Worm (Caenorhabditis elegans): ENCODE results near the gene irld-1.

Gene irld-1

DNA sequence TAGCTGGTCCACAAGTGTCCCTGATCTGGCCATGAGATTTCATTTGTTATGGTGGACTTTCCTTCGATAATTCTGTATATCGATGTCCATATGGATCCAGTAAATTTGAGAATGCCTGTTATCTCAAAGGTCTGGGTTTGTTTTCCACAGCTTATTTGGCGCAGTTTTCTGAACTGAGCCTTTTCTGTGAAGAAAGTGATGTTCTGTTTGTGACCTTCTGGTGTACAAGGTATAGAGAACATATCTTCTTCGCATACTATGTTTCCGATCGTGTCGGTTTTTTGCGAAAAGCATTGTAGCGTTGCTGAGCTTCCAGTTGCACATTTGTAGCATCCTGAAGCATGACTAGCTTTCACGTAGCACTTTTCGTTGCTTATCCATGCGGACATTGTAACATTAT lies 33.7 kb upstream of the irld-1 start:
- peak in 1 of 2 experiments; percentile 97 for TF ChIP-seq unc-62 (GFP tag; optimal IDR thresholded peaks at IDR 0.05 in 1 of 2)
- TF ChIP-seq unc-62 (tag; optimal IDR thresholded peaks at IDR 0.05) = no peak
- TF ChIP-seq mxl-3 (GFP tag; optimal IDR thresholded peaks at IDR 0.05) = no peak

DNA sequence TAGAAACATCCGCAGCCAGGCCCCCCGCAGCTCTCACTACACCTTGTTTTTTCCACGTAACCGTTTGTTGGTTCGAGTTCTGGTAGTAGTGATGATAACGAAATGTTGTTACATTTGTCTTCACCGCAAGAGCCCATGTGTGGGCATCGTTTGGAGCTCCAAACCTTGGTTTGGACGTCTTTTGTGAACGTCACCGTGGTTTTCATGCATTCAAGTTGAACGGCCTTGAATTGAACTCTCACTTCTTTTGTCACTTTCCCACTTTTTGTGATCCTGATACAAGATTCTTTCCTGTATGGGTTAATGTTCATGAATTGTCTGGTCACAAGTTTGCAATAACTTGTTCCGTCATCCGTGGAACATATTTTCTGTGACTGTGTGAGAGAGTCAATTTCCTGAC lies 32.8 kb upstream of the irld-1 start:
- peak; percentile 90 for TF ChIP-seq aha-1 (tag)
- 0 out of 2 replicates have a peak, but pooled peaks have one; percentile 43 for TF ChIP-seq lim-7 (GFP tag; IDR thresholded peaks at IDR 0.05)
- TF ChIP-seq nhr-77 (tag; optimal IDR thresholded peaks at IDR 0.05) = no peak
- TF ChIP-seq Y105C5A.15 (GFP tag; IDR thresholded peaks at IDR 0.05) = no peak

ce11 chrV:4304240-4304639 lies 32.3 kb upstream of the irld-1 start:
- no peak for TF ChIP-seq snpc-1.2 (GFP tag; IDR thresholded peaks at IDR 0.05)
- TF ChIP-seq jun-1 (tag; optimal IDR thresholded peaks at IDR 0.05) = no peak
- TF ChIP-seq T20F7.1 (GFP tag; optimal IDR thresholded peaks at IDR 0.05) = no peak
- TF ChIP-seq aha-1 (tag) = peak; percentile 92
- no peak for TF ChIP-seq zag-1 (tag; optimal IDR thresholded peaks at IDR 0.05)

ce11 chrV:4310414-4310813 lies 26.1 kb upstream of the irld-1 start:
- TF ChIP-seq tra-1 (GFP tag; IDR thresholded peaks at IDR 0.05) (0 out of 2 replicates have a peak, but pooled peaks have one; percentile 14), lim-7 (GFP tag; IDR thresholded peaks at IDR 0.05) (peak; percentile 49; the same call in 1 of the 2 replicates)

ce11 chrV:4315057-4315456 lies 21.5 kb upstream of the irld-1 start, which contains the start of gene srh-192:
TSS of gene srh-192 (minus strand) at chrV:4315157.
- TF ChIP-seq unc-62 (GFP tag; optimal IDR thresholded peaks at IDR 0.05 in 1 of 2) (peak in 1 of 2 experiments; percentile 15), unc-62 (tag; optimal IDR thresholded peaks at IDR 0.05) (no peak), nhr-42 (GFP tag; IDR thresholded peaks at IDR 0.05) (no peak)

- TF ChIP-seq hlh-30 (tag; optimal IDR thresholded peaks at IDR 0.05; ENCODE audit: insufficient read depth) (no peak), T26A8.4 (GFP tag; IDR thresholded peaks at IDR 0.05) (no peak), tag-97 (GFP tag; IDR thresholded peaks at IDR 0.05) (no peak), duxl-1 (tag; optimal IDR thresholded peaks at IDR 0.05; ENCODE audit: poor library complexity) (no peak), rbr-2 (tag; optimal IDR thresholded peaks at IDR 0.05) (no peak), Y75B8A.6 (GFP tag; IDR thresholded peaks at IDR 0.05) (no peak), ctbp-1 (GFP tag; IDR thresholded peaks at IDR 0.05) (no peak), fos-1 (tag; optimal IDR thresholded peaks at IDR 0.05) (no peak), mxl-2 (GFP tag; conservative IDR thresholded peaks at IDR 0.05) (no peak), ces-1 (GFP tag; optimal IDR thresholded peaks at IDR 0.05) (no peak)
These were observed 16.7 kb upstream of the irld-1 start, which contains the start of gene ZC132.9 for ce11 chrV:4319867-4320266. TSS of gene ZC132.9 (minus strand) at chrV:4319967.

ce11 chrV:4322706-4323105 lies 13.9 kb upstream of the irld-1 start, which contains the start of gene R02D1.2:
TSS of gene R02D1.2 (minus strand) at chrV:4322806.
- TF ChIP-seq daf-8 (GFP tag; IDR thresholded peaks at IDR 0.05) (no peak), php-3 (GFP tag; IDR thresholded peaks at IDR 0.05) (no peak), ZK337.2 (GFP tag; IDR thresholded peaks at IDR 0.05) (no peak), dve-1 (tag; optimal IDR thresholded peaks at IDR 0.05; ENCODE audit: insufficient read depth) (no peak), ceh-32 (tag; optimal IDR thresholded peaks at IDR 0.05; ENCODE audit: poor library complexity) (no peak), F26F4.8 (GFP tag; conservative IDR thresholded peaks at IDR 0.05) (no peak), ceh-62 (tag; optimal IDR thresholded peaks at IDR 0.05) (no peak), ceh-20 (GFP tag; IDR thresholded peaks at IDR 0.05) (no peak), ces-1 (GFP tag; optimal IDR thresholded peaks at IDR 0.05) (no peak), ceh-44 (GFP tag; IDR thresholded peaks at IDR 0.05) (no peak), lin-29 (GFP tag; IDR thresholded peaks at IDR 0.05) (no peak), hlh-11 (tag; optimal IDR thresholded peaks at IDR 0.05) (no peak), lin-39 (tag; optimal IDR thresholded peaks at IDR 0.05) (no peak), lin-38 (GFP tag; IDR thresholded peaks at IDR 0.05) (no peak), daf-12 (tag; optimal IDR thresholded peaks at IDR 0.05) (no peak), fkh-10 (GFP tag; optimal IDR thresholded peaks at IDR 0.05) (no peak)

Measured in whole organism, L4 larva.